Fruit fly (Drosophila melanogaster): Measurements from ENCODE around the gene Faf2.

Faf2 gene

dm6 chr2L:18676948-18677820, 31.3 kb downstream of the Faf2 start, which contains the start of the genes Mst36Fa and CG31751 (continued):
- TF ChIP-seq CG7745 (tag; optimal IDR thresholded peaks at IDR 0.05) (peak; percentile 54), ranshi (GFP tag; IDR thresholded peaks at IDR 0.05) (peak; percentile 55; the same call in 1 of the 2 replicates), slp2 (GFP tag; optimal IDR thresholded peaks at IDR 0.05) (no peak), Abd-B (GFP tag; optimal IDR thresholded peaks at IDR 0.05) (peak; percentile 26), jumu (GFP tag; optimal IDR thresholded peaks at IDR 0.05) (peak; percentile 55), jing (GFP tag; optimal IDR thresholded peaks at IDR 0.05) (peak; percentile 39), pfk (GFP tag; optimal IDR thresholded peaks at IDR 0.05) (peak; percentile 53), gfzf (GFP tag; optimal IDR thresholded peaks at IDR 0.05) (peak; percentile 54), zen2 (GFP tag; IDR thresholded peaks at IDR 0.05; ENCODE audit: partially characterized antibody) (no peak), sisA (GFP tag; IDR thresholded peaks at IDR 0.05) (no peak; the same call in 1 of the 2 replicates), MTF-1 (GFP tag; optimal IDR thresholded peaks at IDR 0.05; ENCODE audit: borderline replicate concordance) (peak; percentile 87), CG17186 (GFP tag; optimal IDR thresholded peaks at IDR 0.05) (peak; percentile 54), Dbx (GFP tag; IDR thresholded peaks at IDR 0.05) (peak; percentile 76), Nf-YC (tag; optimal IDR thresholded peaks at IDR 0.05) (no peak), ci (GFP tag; IDR thresholded peaks at IDR 0.05) (peak; percentile 83), CG10654 (GFP tag; optimal IDR thresholded peaks at IDR 0.05) (peak; percentile 75), YL-1 (GFP tag; optimal IDR thresholded peaks at IDR 0.05) (peak; percentile 82), Pdp1 (GFP tag; optimal IDR thresholded peaks at IDR 0.05) (peak in 1 of 2 experiments; percentile 67), CG2116 (GFP tag; optimal IDR thresholded peaks at IDR 0.05) (peak; percentile 74), CHES-1-like (GFP tag; optimal IDR thresholded peaks at IDR 0.05) (peak; percentile 75), lbe (GFP tag; optimal IDR thresholded peaks at IDR 0.05) (no peak), hb (GFP tag; IDR thresholded peaks at IDR 0.05; ENCODE audit: partially characterized antibody) (no peak), H2.0 (GFP tag; IDR thresholded peaks at IDR 0.05) (no peak), crc (GFP tag; optimal IDR thresholded peaks at IDR 0.05) (peak; percentile 78), CG10274 (GFP tag; optimal IDR thresholded peaks at IDR 0.05) (peak; percentile 75), CG5953 (GFP tag; IDR thresholded peaks at IDR 0.05) (peak; percentile 56), Xrp1 (GFP tag; IDR thresholded peaks at IDR 0.05) (peak; percentile 51), CG13287 (GFP tag; IDR thresholded peaks at IDR 0.05; ENCODE audit: partially characterized antibody) (peak; percentile 22; the same call in 1 of the 2 replicates), Dp (GFP tag; optimal IDR thresholded peaks at IDR 0.05) (peak; percentile 97), h (optimal IDR thresholded peaks at IDR 0.05) (no peak), esg (GFP tag; conservative IDR thresholded peaks at IDR 0.05) (no peak), p53 (GFP tag; optimal IDR thresholded peaks at IDR 0.05) (peak; percentile 63), ind (GFP tag; optimal IDR thresholded peaks at IDR 0.05) (peak; percentile 6), gcm (GFP tag; optimal IDR thresholded peaks at IDR 0.05) (peak; percentile 61), CG7556 (GFP tag; optimal IDR thresholded peaks at IDR 0.05) (peak; percentile 88), HmgZ (tag; optimal IDR thresholded peaks at IDR 0.05) (peak; percentile 68), unpg (GFP tag; optimal IDR thresholded peaks at IDR 0.05) (peak; percentile 73), CG11504 (tag; optimal IDR thresholded peaks at IDR 0.05) (peak; percentile 67), dpn (GFP tag; optimal IDR thresholded peaks at IDR 0.05) (peak; percentile 63 to 70), Aef1 (GFP tag; IDR thresholded peaks at IDR 0.05) (no peak), lov (optimal IDR thresholded peaks at IDR 0.05) (no peak), lov (GFP tag; IDR thresholded peaks at IDR 0.05) (0 out of 3 replicates have a peak, but pooled peaks have one; percentile 50), inv (GFP tag; IDR thresholded peaks at IDR 0.05; ENCODE audit: partially characterized antibody) (no peak), ATbp (GFP tag; optimal IDR thresholded peaks at IDR 0.05) (peak; percentile 97), CG18476 (GFP tag; optimal IDR thresholded peaks at IDR 0.05) (peak; percentile 55), CG6689 (GFP tag; IDR thresholded peaks at IDR 0.05) (peak; percentile 40; the same call in 1 of the 2 replicates), CG17359 (tag; optimal IDR thresholded peaks at IDR 0.05) (peak; percentile 85), CG11560 (tag; IDR thresholded peaks at IDR 0.05) (no peak)
